Fruit fly (Drosophila melanogaster) whole organism, embryonic: ENCODE results near the gene stg1.

Experiments
- Ada2b ChIP-seq: fragments of 200-800 bp; sonication (Bioruptor generic); IDR thresholded peaks from 2 replicates; pipeline ENCODE4 v1.3.6; 2022; ENCODE audit warnings: missing biosample characterization, missing genetic modification characterization
- Blimp-1 ChIP-seq: fragments of 200-800 bp; sonication (Bioruptor generic); optimal IDR thresholded peaks from 3 replicates; lab custom pipeline; 2018; ENCODE audit warnings: missing biosample characterization, missing genetic modification characterization, mild to moderate bottlenecking, moderate library complexity, missing genetic modification reagents
- CG10267 ChIP-seq: fragments of 200-800 bp; sonication (Bioruptor generic); optimal IDR thresholded peaks from 2 replicates; lab custom pipeline; 2018; ENCODE audit warnings: missing biosample characterization, mild to moderate bottlenecking, missing genetic modification characterization, moderate library complexity
- CG10979 ChIP-seq: fragments of 200-800 bp; sonication (Bioruptor generic); optimal IDR thresholded peaks from 2 replicates; lab custom pipeline; 2018; ENCODE audit warnings: missing biosample characterization, mild to moderate bottlenecking, missing genetic modification characterization, moderate library complexity
- CG11504 ChIP-seq: fragments of 200-800 bp; sonication (Bioruptor generic); optimal IDR thresholded peaks from 3 replicates; lab custom pipeline; 2019; ENCODE audit warnings: missing biosample characterization, mild to moderate bottlenecking, missing genetic modification characterization, moderate library complexity
- CG15696 ChIP-seq: fragments of 200-800 bp; sonication (Bioruptor generic); optimal IDR thresholded peaks from 2 replicates; lab custom pipeline; 2019; ENCODE audit warnings: missing biosample characterization, mild to moderate bottlenecking, missing genetic modification characterization, moderate library complexity
- CG1603 ChIP-seq: fragments of 200-800 bp; sonication (Bioruptor generic); optimal IDR thresholded peaks from 2 replicates; lab custom pipeline; 2019; ENCODE audit warnings: missing biosample characterization, mild to moderate bottlenecking, missing genetic modification characterization, moderate library complexity
- CG17359 ChIP-seq: fragments of 200-800 bp; sonication (Bioruptor generic); optimal IDR thresholded peaks from 3 replicates; lab custom pipeline; 2018; ENCODE audit warnings: missing biosample characterization, mild to moderate bottlenecking, missing genetic modification characterization, moderate library complexity
- CG17361 ChIP-seq: fragments of 200-800 bp; sonication (Bioruptor generic); IDR thresholded peaks from 3 replicates; pipeline ENCODE4 v1.3.6; 2022; ENCODE audit warnings: missing biosample characterization, missing genetic modification characterization
- CG17385 ChIP-seq: fragments of 200-800 bp; sonication (Bioruptor generic); optimal IDR thresholded peaks from 3 replicates; lab custom pipeline; 2018; ENCODE audit warnings: missing biosample characterization, mild to moderate bottlenecking, missing genetic modification characterization
- CG18599 ChIP-seq: fragments of 200-800 bp; sonication (Bioruptor generic); optimal IDR thresholded peaks from 3 replicates; lab custom pipeline; 2017; ENCODE audit warnings: missing biosample characterization, missing genetic modification characterization, mild to moderate bottlenecking, moderate library complexity, missing genetic modification reagents
- CG2120 ChIP-seq: fragments of 200-800 bp; sonication (Bioruptor generic); optimal IDR thresholded peaks from 3 replicates; lab custom pipeline; 2016; ENCODE audit warnings: missing biosample characterization, missing genetic modification characterization
- CG2678 ChIP-seq: fragments of 200-800 bp; sonication (Bioruptor generic); optimal IDR thresholded peaks from 3 replicates; lab custom pipeline; 2019; ENCODE audit warnings: missing biosample characterization, mild to moderate bottlenecking, missing genetic modification characterization, moderate library complexity
- CG2712 ChIP-seq: fragments of 200-800 bp; optimal IDR thresholded peaks from 3 replicates; lab custom pipeline; 2019; ENCODE audit warnings: missing biosample characterization, mild to moderate bottlenecking, missing genetic modification characterization, moderate library complexity
- CG7372 ChIP-seq: fragments of 200-800 bp; sonication (Bioruptor generic); IDR thresholded peaks from 2 replicates; pipeline ENCODE4 v1.3.6; 2022; ENCODE audit warnings: missing biosample characterization, missing genetic modification characterization
- CG7839 ChIP-seq: fragments of 200-800 bp; sonication (Bioruptor generic); optimal IDR thresholded peaks from 3 replicates; lab custom pipeline; 2018; ENCODE audit warnings: missing biosample characterization, mild to moderate bottlenecking, missing genetic modification characterization, moderate library complexity
- CG7928 ChIP-seq: fragments of 200-800 bp; sonication (Bioruptor generic); optimal IDR thresholded peaks from 2 replicates; lab custom pipeline; 2017; ENCODE audit warnings: missing biosample characterization, mild to moderate bottlenecking, missing genetic modification characterization
- D19A ChIP-seq: fragments of 200-800 bp; optimal IDR thresholded peaks from 3 replicates; lab custom pipeline; 2019; ENCODE audit warnings: missing biosample characterization, mild to moderate bottlenecking, missing genetic modification characterization, moderate library complexity
- D19B ChIP-seq: fragments of 200-800 bp; sonication (Bioruptor generic); optimal IDR thresholded peaks from 2 replicates; lab custom pipeline; 2017; ENCODE audit warnings: missing biosample characterization, mild to moderate bottlenecking, missing genetic modification characterization
- Drgx ChIP-seq: fragments of 200-800 bp; sonication (Bioruptor generic); IDR thresholded peaks from 2 replicates; pipeline ENCODE4 v1.3.6; 2022; ENCODE audit warnings: missing biosample characterization, missing genetic modification characterization
- Ets65A ChIP-seq: fragments of 200-800 bp; sonication (Bioruptor generic); peaks from one replicate; lab custom pipeline; 2016; ENCODE audit warnings: missing biosample characterization, missing genetic modification characterization
- Hr51 ChIP-seq, 2 experiments: fragments of 200-800 bp; sonication (Bioruptor generic); optimal IDR thresholded peaks; 2 replicates in 1 of 2; 3 replicates in 1 of 2; lab custom pipeline; 2016 to 2018; ENCODE audit warnings: missing biosample characterization in 2 of 2, missing genetic modification characterization in 2 of 2, mild to moderate bottlenecking in 1 of 2, moderate library complexity in 1 of 2
- Med ChIP-seq: fragments of 200-800 bp; sonication (Bioruptor generic); peaks from one replicate; lab custom pipeline; 2016; ENCODE audit warnings: missing biosample characterization, missing genetic modification characterization, mild to moderate bottlenecking, inconsistent platforms, moderate library complexity
- Tbp ChIP-seq: fragments of >200 bp; optimal IDR thresholded peaks from 2 replicates; lab custom pipeline; 2018; ENCODE audit warnings: missing biosample characterization, missing genetic modification characterization
- Xrp1 ChIP-seq: fragments of 200-800 bp; sonication (Bioruptor generic); IDR thresholded peaks from 2 replicates; pipeline ENCODE4 v1.3.6; 2022; ENCODE audit warnings: missing biosample characterization, missing genetic modification characterization
- bab2 ChIP-seq: fragments of 200-800 bp; sonication (Bioruptor generic); optimal IDR thresholded peaks from 2 replicates; lab custom pipeline; 2016; ENCODE audit warnings: missing biosample characterization, missing genetic modification characterization
- corto ChIP-seq: fragments of 200-800 bp; sonication (Bioruptor generic); optimal IDR thresholded peaks from 2 replicates; lab custom pipeline; 2016; ENCODE audit warnings: missing biosample characterization, mild to moderate bottlenecking, missing genetic modification characterization, moderate library complexity
- crp ChIP-seq, 2 experiments: fragments of 200-800 bp; sonication (Bioruptor generic); optimal IDR thresholded peaks; 2 replicates in 1 of 2; 3 replicates in 1 of 2; lab custom pipeline; 2017; ENCODE audit warnings: missing biosample characterization in 2 of 2, missing genetic modification characterization in 2 of 2, mild to moderate bottlenecking in 1 of 2, moderate library complexity in 1 of 2
- dmrt99B ChIP-seq: fragments of 200-800 bp; sonication (Bioruptor generic); optimal IDR thresholded peaks from 2 replicates; lab custom pipeline; 2018; ENCODE audit warnings: missing biosample characterization, mild to moderate bottlenecking, missing genetic modification characterization, moderate library complexity
- dpn ChIP-seq, 2 experiments: fragments of 200-800 bp; sonication (Bioruptor generic); optimal IDR thresholded peaks; 3 replicates each; lab custom pipeline; 2016; ENCODE audit warnings: missing biosample characterization in 2 of 2, missing genetic modification characterization in 2 of 2
- dysf ChIP-seq: fragments of 200-800 bp; sonication (Bioruptor generic); IDR thresholded peaks from 3 replicates; pipeline ENCODE4 v1.3.6; 2022; ENCODE audit warnings: missing biosample characterization, missing genetic modification characterization
- fd96Cb ChIP-seq: fragments of 200-800 bp; sonication (Bioruptor generic); optimal IDR thresholded peaks from 2 replicates; lab custom pipeline; 2018; ENCODE audit warnings: missing biosample characterization, mild to moderate bottlenecking, missing genetic modification characterization, moderate library complexity
- gem ChIP-seq: fragments of 200-800 bp; sonication (Bioruptor generic); optimal IDR thresholded peaks from 2 replicates; lab custom pipeline; 2019; ENCODE audit warnings: missing biosample characterization, mild to moderate bottlenecking, missing genetic modification characterization, moderate library complexity
- lbe ChIP-seq: fragments of 200-800 bp; sonication (Bioruptor generic); optimal IDR thresholded peaks from 2 replicates; lab custom pipeline; 2016; ENCODE audit warnings: missing biosample characterization, mild to moderate bottlenecking, missing genetic modification characterization
- lmd ChIP-seq: fragments of 200-800 bp; sonication (Bioruptor generic); IDR thresholded peaks from 2 replicates; pipeline ENCODE4 v1.3.6; 2022; ENCODE audit warnings: missing biosample characterization, missing genetic modification characterization
- nmo ChIP-seq: fragments of 200-800 bp; sonication (Bioruptor generic); optimal IDR thresholded peaks from 2 replicates; lab custom pipeline; 2018; ENCODE audit warnings: missing biosample characterization, mild to moderate bottlenecking, missing genetic modification characterization, moderate library complexity
- nom ChIP-seq: fragments of 200-800 bp; sonication (Bioruptor generic); optimal IDR thresholded peaks from 2 replicates; lab custom pipeline; 2017; ENCODE audit warnings: missing biosample characterization, missing genetic modification characterization, mild to moderate bottlenecking, moderate library complexity, missing genetic modification reagents
- phol ChIP-seq: fragments of 200-800 bp; sonication (Bioruptor generic); optimal IDR thresholded peaks from 3 replicates; lab custom pipeline; 2018; ENCODE audit warnings: missing biosample characterization, mild to moderate bottlenecking, missing genetic modification characterization, moderate library complexity
- prd ChIP-seq, 3 experiments: fragments of >200 bp in 2 of 3; fragments of 200-800 bp in 1 of 3; sonication (Bioruptor generic) in 1 of 3; optimal IDR thresholded peaks in 2 of 3; IDR thresholded peaks in 1 of 3; 2 replicates in 2 of 3; 3 replicates in 1 of 3; pipeline versions ENCODE4 v1.3.6 to Lab custom; 2017 to 2022; ENCODE audit warnings: missing biosample characterization in 1 of 3, missing genetic modification characterization in 1 of 3
- row ChIP-seq: fragments of 200-800 bp; sonication (Bioruptor generic); IDR thresholded peaks from 3 replicates; pipeline ENCODE4 v1.3.6; 2022; ENCODE audit warnings: missing biosample characterization, missing genetic modification characterization
- salm ChIP-seq: fragments of 200-800 bp; sonication (Bioruptor generic); optimal IDR thresholded peaks from 2 replicates; lab custom pipeline; 2018; ENCODE audit warnings: missing biosample characterization, mild to moderate bottlenecking, missing genetic modification characterization
- sens ChIP-seq: fragments of 200-800 bp; sonication (Bioruptor generic); peaks from one replicate; lab custom pipeline; 2016; ENCODE audit warnings: missing biosample characterization, missing genetic modification characterization
- sqz ChIP-seq: fragments of 200-800 bp; sonication (Bioruptor generic); optimal IDR thresholded peaks from 3 replicates; lab custom pipeline; 2018; ENCODE audit warnings: missing biosample characterization, mild to moderate bottlenecking, missing genetic modification characterization
- tin ChIP-seq: fragments of 200-800 bp; sonication (Bioruptor generic); optimal IDR thresholded peaks from 3 replicates; lab custom pipeline; 2016; ENCODE audit warnings: missing biosample characterization, missing genetic modification characterization
- tio ChIP-seq: fragments of 200-800 bp; sonication (Bioruptor generic); optimal IDR thresholded peaks from 2 replicates; lab custom pipeline; 2017; ENCODE audit warnings: missing biosample characterization, missing genetic modification characterization, inconsistent platforms
- unpg ChIP-seq: fragments of 200-800 bp; sonication (Bioruptor generic); optimal IDR thresholded peaks from 3 replicates; lab custom pipeline; 2018; ENCODE audit warnings: missing biosample characterization, mild to moderate bottlenecking, missing genetic modification characterization, moderate library complexity
- zen ChIP-seq: fragments of 200-800 bp; sonication (Bioruptor generic); optimal IDR thresholded peaks from 3 replicates; lab custom pipeline; 2018; ENCODE audit warnings: missing biosample characterization, mild to moderate bottlenecking, missing genetic modification characterization, moderate library complexity
- zf30C ChIP-seq: fragments of 200-800 bp; sonication (Bioruptor generic); optimal IDR thresholded peaks from 3 replicates; lab custom pipeline; 2018; ENCODE audit warnings: missing biosample characterization, mild to moderate bottlenecking, missing genetic modification characterization
- zfh2 ChIP-seq: fragments of 200-800 bp; sonication (Bioruptor generic); optimal IDR thresholded peaks from 2 replicates; lab custom pipeline; 2016; ENCODE audit warnings: missing biosample characterization, missing genetic modification characterization

Gene stg1

DNA sequence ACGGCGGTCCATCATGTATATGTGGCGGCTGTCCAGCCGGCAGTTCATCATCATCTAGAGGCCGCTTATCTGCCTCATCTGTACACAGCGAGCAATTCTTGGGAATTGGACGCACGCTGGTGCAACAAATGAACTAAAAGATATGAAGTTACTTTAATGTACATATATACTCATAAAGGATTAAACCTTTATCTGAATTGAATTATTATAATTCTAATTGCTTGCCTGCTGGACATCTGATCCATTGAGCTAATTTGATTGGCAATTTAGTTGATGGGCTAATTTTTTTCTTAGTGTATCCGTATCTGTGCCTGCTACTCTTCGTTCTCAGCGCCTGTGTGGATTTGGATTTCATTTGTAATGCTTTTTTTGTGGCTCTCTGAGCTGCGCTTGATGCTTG, 20.7 kb upstream of the stg1 start:
- TF ChIP-seq D19A (tag; lab: Kevin White, UChicago): peak; percentile 11
- peak; percentile 16 for TF ChIP-seq CG2120 (GFP tag; lab: Kevin White, UChicago)
- TF ChIP-seq fd96Cb (tag; lab: Kevin White, UChicago): peak; percentile 13
- peak; percentile 25 for TF ChIP-seq nmo (GFP tag; lab: Kevin White, UChicago)
- peak; percentile 39; the same call in 1 of the 2 replicates for TF ChIP-seq Xrp1 (GFP tag; lab: Robert Waterston, UW)
- TF ChIP-seq tio (GFP tag; lab: Kevin White, UChicago): peak; percentile 13
- TF ChIP-seq CG11504 (tag; lab: Kevin White, UChicago): peak; percentile 37
- TF ChIP-seq CG2712 (tag; lab: Kevin White, UChicago): peak; percentile 17
- peak; percentile 80 for TF ChIP-seq corto (GFP tag; lab: Kevin White, UChicago)
- no peak for TF ChIP-seq prd (optimal IDR thresholded peaks at IDR 0.05; lab: Kevin White, UChicago)
- TF ChIP-seq prd (GFP tag; IDR thresholded peaks at IDR 0.05; lab: Robert Waterston, UW): peak; percentile 48; the same call in 2 of the 3 replicates
- TF ChIP-seq sens (GFP tag; lab: Kevin White, UChicago): peak; percentile 49
- TF ChIP-seq row (GFP tag; lab: Robert Waterston, UW): peak; percentile 51
- TF ChIP-seq unpg (GFP tag; lab: Kevin White, UChicago): peak; percentile 3
- TF ChIP-seq Tbp (GFP tag; lab: Kevin White, UChicago): no peak
- peak in 1 of 2 experiments; percentile 19 for TF ChIP-seq Hr51 (GFP tag; optimal IDR thresholded peaks at IDR 0.05; lab: Kevin White, UChicago)
- peak; percentile 37 for TF ChIP-seq CG1603 (tag; lab: Kevin White, UChicago)
- peak; percentile 16 for TF ChIP-seq CG15696 (tag; lab: Kevin White, UChicago)
- peak; percentile 35 for TF ChIP-seq dmrt99B (tag; lab: Kevin White, UChicago)
- no peak for TF ChIP-seq zen (tag; lab: Kevin White, UChicago)
- peak; percentile 24 for TF ChIP-seq CG10979 (tag; lab: Kevin White, UChicago)
- peak; percentile 42 for TF ChIP-seq gem (tag; lab: Kevin White, UChicago)
- TF ChIP-seq CG7839 (tag; lab: Kevin White, UChicago): peak; percentile 34
- no peak for TF ChIP-seq salm (tag; lab: Kevin White, UChicago)
- TF ChIP-seq Blimp-1 (GFP tag; lab: Kevin White, UChicago): peak; percentile 9
- no peak for TF ChIP-seq sqz (GFP tag; lab: Kevin White, UChicago)
- peak; percentile 14 for TF ChIP-seq CG10267
- no peak for TF ChIP-seq CG7928 (GFP tag; lab: Kevin White, UChicago)
- TF ChIP-seq CG17359 (tag; lab: Kevin White, UChicago): peak; percentile 12
- TF ChIP-seq Ets65A (GFP tag; lab: Kevin White, UChicago): peak; percentile 67
- peak; percentile 17 for TF ChIP-seq zf30C (GFP tag; lab: Kevin White, UChicago)
- TF ChIP-seq CG18599 (GFP tag; lab: Kevin White, UChicago): peak; percentile 39
- TF ChIP-seq nom (GFP tag; lab: Kevin White, UChicago): peak; percentile 87
- peak; percentile 8; the same call in 1 of the 2 replicates for TF ChIP-seq Ada2b
- TF ChIP-seq D19B (GFP tag; lab: Kevin White, UChicago): no peak
- TF ChIP-seq bab2: no peak
- TF ChIP-seq lmd (GFP tag; lab: Robert Waterston, UW): 0 out of 2 replicates have a peak, but pooled peaks have one; percentile 23
- TF ChIP-seq phol (tag; lab: Kevin White, UChicago): peak; percentile 29
- peak in 1 of 2 experiments; percentile 23 for TF ChIP-seq dpn (GFP tag; optimal IDR thresholded peaks at IDR 0.05; lab: Kevin White, UChicago)
- TF ChIP-seq CG7372 (GFP tag; lab: Robert Waterston, UW): no peak
- 0 out of 3 replicates have a peak, but pooled peaks have one; percentile 19 for TF ChIP-seq CG17361 (GFP tag; lab: Robert Waterston, UW)
- TF ChIP-seq zfh2 (GFP tag; lab: Kevin White, UChicago): no peak
- TF ChIP-seq lbe (GFP tag; lab: Kevin White, UChicago): peak; percentile 72
- peak; percentile 38 for TF ChIP-seq CG2678
- peak; percentile 35 for TF ChIP-seq tin (GFP tag; lab: Kevin White, UChicago)
- TF ChIP-seq Drgx (GFP tag; lab: Robert Waterston, UW): peak; percentile 88
- peak; percentile 14; the same call in 1 of the 3 replicates for TF ChIP-seq dysf (GFP tag; lab: Robert Waterston, UW)
- peak; percentile 68 for TF ChIP-seq Med (GFP tag; lab: Kevin White, UChicago)
- no peak for TF ChIP-seq CG17385
- no peak for TF ChIP-seq crp (GFP tag; optimal IDR thresholded peaks at IDR 0.05; lab: Kevin White, UChicago)
